Worm (Caenorhabditis elegans) whole organism, L1 larva: ENCODE data around the gene C05B5.8.

Experiments used
- egl-27 ChIP-seq, 2 experiments: fragments of 150-350 bp in 1 of 2; sonication (generic microtip); optimal IDR thresholded peaks; 3 replicates each; lab custom pipeline; 2017 to 2018; ENCODE audit warnings: missing biosample characterization in 2 of 2, missing genetic modification characterization in 2 of 2, missing genetic modification reagents in 2 of 2
- nhr-12 ChIP-seq: sonication (generic microtip); optimal IDR thresholded peaks from 2 replicates; lab custom pipeline; 2017; ENCODE audit warnings: missing biosample characterization, missing genetic modification characterization

DNA sequence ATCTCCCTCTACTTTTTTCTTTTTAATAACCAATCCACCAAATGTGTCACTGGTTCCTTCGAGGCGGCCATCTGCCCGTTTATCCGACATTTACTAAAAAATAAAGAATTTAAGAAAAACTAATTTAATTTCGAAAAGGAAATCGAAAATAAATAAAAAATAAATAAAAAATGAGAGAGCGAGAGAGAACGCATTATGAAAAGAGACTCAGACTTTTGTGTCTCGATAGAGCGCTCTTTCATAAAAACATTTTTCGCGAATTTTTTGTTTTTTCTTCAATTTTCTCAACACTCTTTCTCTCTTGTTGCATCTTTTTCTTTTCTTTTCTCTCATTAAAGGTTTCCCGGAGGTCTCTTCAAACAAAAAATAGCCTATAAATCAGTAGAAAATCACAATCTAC lies 50.5 kb downstream of the C05B5.8 start, which contains the start of gene mog-1:
- TF ChIP-seq nhr-12 (tag; lab: Kevin White, UChicago) (no peak), egl-27 (tag; optimal IDR thresholded peaks at IDR 0.05; lab: Kevin White, UChicago) (no peak)
